Fruit fly (Drosophila melanogaster) whole organism, embryonic: ENCODE results near the gene Dcps.
A peak's percentile ranks its signal among the peaks of the same experiment; 100 is the strongest.

Source experiments
- Asciz ChIP-seq: fragments of 200-800 bp; sonication (Bioruptor generic); optimal IDR thresholded peaks from 2 replicates; lab custom pipeline; 2017; ENCODE audit warnings: missing biosample characterization, mild to moderate bottlenecking, missing genetic modification characterization, missing genetic modification reagents
- Atf-2 ChIP-seq: fragments of 200-800 bp; sonication (Bioruptor generic); optimal IDR thresholded peaks from 2 replicates; lab custom pipeline; 2016; ENCODE audit warnings: missing biosample characterization, missing genetic modification characterization
- B-H2 ChIP-seq: fragments of 200-800 bp; sonication (Bioruptor generic); optimal IDR thresholded peaks from 2 replicates; lab custom pipeline; 2018; ENCODE audit warnings: missing biosample characterization, mild to moderate bottlenecking, missing genetic modification characterization
- CG10147 ChIP-seq: fragments of 200-800 bp; sonication (Bioruptor generic); optimal IDR thresholded peaks from 2 replicates; lab custom pipeline; 2019; ENCODE audit warnings: missing biosample characterization, mild to moderate bottlenecking, missing genetic modification characterization, moderate library complexity
- CG11093 ChIP-seq: fragments of 200-800 bp; sonication (Bioruptor generic); IDR thresholded peaks from 3 replicates; pipeline ENCODE4 v1.3.6; 2022; ENCODE audit warnings: missing biosample characterization, missing genetic modification characterization
- CG12769 ChIP-seq: fragments of 200-800 bp; sonication (Bioruptor generic); optimal IDR thresholded peaks from 2 replicates; lab custom pipeline; 2019; ENCODE audit warnings: missing biosample characterization, mild to moderate bottlenecking, missing genetic modification characterization, moderate library complexity
- CG14965 ChIP-seq: fragments of 200-800 bp; sonication (Bioruptor generic); optimal IDR thresholded peaks from 2 replicates; lab custom pipeline; 2016; ENCODE audit warnings: missing biosample characterization, missing genetic modification characterization, borderline replicate concordance
- CG1603 ChIP-seq: fragments of 200-800 bp; sonication (Bioruptor generic); optimal IDR thresholded peaks from 2 replicates; lab custom pipeline; 2019; ENCODE audit warnings: missing biosample characterization, mild to moderate bottlenecking, missing genetic modification characterization, moderate library complexity
- CG1647 ChIP-seq: fragments of 200-800 bp; sonication (Bioruptor generic); optimal IDR thresholded peaks from 3 replicates; lab custom pipeline; 2016; ENCODE audit warnings: missing biosample characterization, missing genetic modification characterization
- CG17186 ChIP-seq: fragments of 200-800 bp; sonication (Bioruptor generic); optimal IDR thresholded peaks from 3 replicates; lab custom pipeline; 2017; ENCODE audit warnings: missing biosample characterization, missing genetic modification reagents, missing genetic modification characterization
- CG1832 ChIP-seq: fragments of 200-800 bp; sonication (Bioruptor generic); optimal IDR thresholded peaks from 2 replicates; lab custom pipeline; 2017; ENCODE audit warnings: missing biosample characterization, mild to moderate bottlenecking, missing genetic modification characterization, inconsistent platforms
- CG2712 ChIP-seq: fragments of 200-800 bp; optimal IDR thresholded peaks from 3 replicates; lab custom pipeline; 2019; ENCODE audit warnings: missing biosample characterization, mild to moderate bottlenecking, missing genetic modification characterization, moderate library complexity
- CG30403 ChIP-seq: fragments of 200-800 bp; sonication (Bioruptor generic); optimal IDR thresholded peaks from 3 replicates; lab custom pipeline; 2016; ENCODE audit warnings: missing biosample characterization, missing genetic modification characterization
- CG34224 ChIP-seq: fragments of 200-800 bp; sonication (Bioruptor generic); IDR thresholded peaks from 3 replicates; pipeline ENCODE4 v1.3.6; 2022; ENCODE audit warnings: missing biosample characterization, missing genetic modification characterization; ENCODE audit not compliant: partially characterized antibody
- CG3995 ChIP-seq: fragments of 200-800 bp; sonication (Bioruptor generic); optimal IDR thresholded peaks from 3 replicates; lab custom pipeline; 2016; ENCODE audit warnings: missing biosample characterization, missing genetic modification characterization
- CG4854 ChIP-seq: fragments of 200-800 bp; sonication (Bioruptor generic); optimal IDR thresholded peaks from 2 replicates; lab custom pipeline; 2016; ENCODE audit warnings: missing biosample characterization, missing genetic modification characterization, inconsistent platforms
- CG5953 ChIP-seq: fragments of 200-800 bp; sonication (Bioruptor generic); IDR thresholded peaks from 2 replicates; pipeline ENCODE4 v1.3.6; 2022; ENCODE audit warnings: missing biosample characterization, missing genetic modification characterization
- CG8765 ChIP-seq: fragments of 200-800 bp; sonication (Bioruptor generic); IDR thresholded peaks from 2 replicates; pipeline ENCODE4 v1.3.6; 2022; ENCODE audit warnings: missing biosample characterization, missing genetic modification characterization
- CG9797 ChIP-seq: fragments of 200-800 bp; sonication (Bioruptor generic); optimal IDR thresholded peaks from 3 replicates; lab custom pipeline; 2018; ENCODE audit warnings: missing biosample characterization, mild to moderate bottlenecking, missing genetic modification characterization
- Dref ChIP-seq: fragments of 200-800 bp; sonication (Bioruptor generic); IDR thresholded peaks from 2 replicates; pipeline ENCODE4 v1.3.6; 2022; ENCODE audit warnings: missing biosample characterization, missing genetic modification characterization
- H15 ChIP-seq: fragments of 200-800 bp; sonication (Bioruptor generic); IDR thresholded peaks from 3 replicates; pipeline ENCODE4 v1.3.6; 2022; ENCODE audit warnings: missing biosample characterization, missing genetic modification characterization
- MESR4 ChIP-seq: fragments of 200-800 bp; sonication (Bioruptor generic); optimal IDR thresholded peaks from 2 replicates; lab custom pipeline; 2018; ENCODE audit warnings: missing biosample characterization, mild to moderate bottlenecking, missing genetic modification characterization, moderate library complexity
- Meics ChIP-seq: fragments of 200-800 bp; sonication (Bioruptor generic); optimal IDR thresholded peaks from 2 replicates; lab custom pipeline; 2017; ENCODE audit warnings: missing biosample characterization, mild to moderate bottlenecking, missing genetic modification characterization
- Mrtf ChIP-seq: fragments of 200-800 bp; sonication (Bioruptor generic); IDR thresholded peaks from 3 replicates; pipeline ENCODE4 v1.3.6; 2022; ENCODE audit warnings: missing biosample characterization, missing genetic modification characterization
- NK7.1 ChIP-seq: fragments of 200-800 bp; sonication (Bioruptor generic); optimal IDR thresholded peaks from 3 replicates; lab custom pipeline; 2016; ENCODE audit warnings: missing biosample characterization, missing genetic modification characterization
- Nf-YA ChIP-seq: fragments of 200-800 bp; sonication (Bioruptor generic); IDR thresholded peaks from 2 replicates; pipeline ENCODE4 v1.3.6; 2022; ENCODE audit warnings: missing biosample characterization, missing genetic modification characterization
- Side ChIP-seq: fragments of 200-800 bp; sonication (Bioruptor generic); optimal IDR thresholded peaks from 2 replicates; lab custom pipeline; 2016; ENCODE audit warnings: missing biosample characterization, missing genetic modification characterization
- Trl ChIP-seq, 3 experiments: fragments of >200 bp in 2 of 3; fragments of 200-800 bp in 1 of 3; sonication (Bioruptor generic) in 1 of 3; optimal IDR thresholded peaks; 2 replicates in 1 of 3; 3 replicates in 2 of 3; lab custom pipeline; 2016 to 2017; ENCODE audit warnings: missing biosample characterization in 1 of 3, missing genetic modification characterization in 1 of 3
- Xbp1 ChIP-seq: fragments of 200-800 bp; sonication (Bioruptor generic); optimal IDR thresholded peaks from 3 replicates; lab custom pipeline; 2016; ENCODE audit warnings: missing biosample characterization, mild to moderate bottlenecking, missing genetic modification characterization
- ash1 ChIP-seq: fragments of 200-800 bp; sonication (Bioruptor generic); optimal IDR thresholded peaks from 2 replicates; lab custom pipeline; 2018; ENCODE audit warnings: missing biosample characterization, mild to moderate bottlenecking, missing genetic modification characterization
- caup ChIP-seq: fragments of 200-800 bp; sonication (Bioruptor generic); optimal IDR thresholded peaks from 3 replicates; lab custom pipeline; 2017; ENCODE audit warnings: missing biosample characterization, mild to moderate bottlenecking, missing genetic modification characterization, moderate library complexity; ENCODE audit not compliant: severe bottlenecking
- crc ChIP-seq: fragments of 200-800 bp; sonication (Bioruptor generic); optimal IDR thresholded peaks from 2 replicates; lab custom pipeline; 2016; ENCODE audit warnings: missing biosample characterization, missing genetic modification characterization
- crol ChIP-seq: fragments of 200-800 bp; sonication (Bioruptor generic); IDR thresholded peaks from 2 replicates; pipeline ENCODE4 v1.3.6; 2022; ENCODE audit warnings: missing biosample characterization, missing genetic modification characterization
- crp ChIP-seq, 2 experiments: fragments of 200-800 bp; sonication (Bioruptor generic); optimal IDR thresholded peaks; 2 replicates in 1 of 2; 3 replicates in 1 of 2; lab custom pipeline; 2017; ENCODE audit warnings: missing biosample characterization in 2 of 2, missing genetic modification characterization in 2 of 2, mild to moderate bottlenecking in 1 of 2, moderate library complexity in 1 of 2
- dan ChIP-seq: fragments of 200-800 bp; sonication (Bioruptor generic); IDR thresholded peaks from 2 replicates; pipeline ENCODE4 v1.3.6; 2022; ENCODE audit warnings: missing biosample characterization, missing genetic modification characterization
- dmrt11E ChIP-seq: fragments of 200-800 bp; sonication (Bioruptor generic); optimal IDR thresholded peaks from 3 replicates; lab custom pipeline; 2018; ENCODE audit warnings: missing biosample characterization, mild to moderate bottlenecking, missing genetic modification characterization, moderate library complexity
- dpn ChIP-seq, 2 experiments: fragments of 200-800 bp; sonication (Bioruptor generic); optimal IDR thresholded peaks; 3 replicates each; lab custom pipeline; 2016; ENCODE audit warnings: missing biosample characterization in 2 of 2, missing genetic modification characterization in 2 of 2
- dysf ChIP-seq: fragments of 200-800 bp; sonication (Bioruptor generic); IDR thresholded peaks from 3 replicates; pipeline ENCODE4 v1.3.6; 2022; ENCODE audit warnings: missing biosample characterization, missing genetic modification characterization
- en ChIP-seq: fragments of 200-800 bp; sonication (Bioruptor generic); optimal IDR thresholded peaks from 2 replicates; lab custom pipeline; 2016; ENCODE audit warnings: missing biosample characterization, missing genetic modification characterization
- ftz-f1 ChIP-seq: fragments of 200-800 bp; sonication (Bioruptor generic); optimal IDR thresholded peaks from 2 replicates; lab custom pipeline; 2016; ENCODE audit warnings: missing biosample characterization, missing genetic modification characterization
- gem ChIP-seq: fragments of 200-800 bp; sonication (Bioruptor generic); optimal IDR thresholded peaks from 2 replicates; lab custom pipeline; 2019; ENCODE audit warnings: missing biosample characterization, mild to moderate bottlenecking, missing genetic modification characterization, moderate library complexity
- inv ChIP-seq: fragments of 200-800 bp; sonication (Bioruptor generic); IDR thresholded peaks from 2 replicates; pipeline ENCODE4 v1.3.6; 2022; ENCODE audit warnings: missing biosample characterization, missing genetic modification characterization; ENCODE audit not compliant: partially characterized antibody
- klu ChIP-seq: fragments of 200-800 bp; sonication (Bioruptor generic); IDR thresholded peaks from 2 replicates; pipeline ENCODE4 v1.3.6; 2022; ENCODE audit warnings: missing biosample characterization, missing genetic modification characterization
- lilli ChIP-seq: fragments of 200-800 bp; sonication (Bioruptor generic); optimal IDR thresholded peaks from 3 replicates; lab custom pipeline; 2016; ENCODE audit warnings: missing biosample characterization, missing genetic modification characterization
- odd ChIP-seq: fragments of 200-800 bp; sonication (Bioruptor generic); optimal IDR thresholded peaks from 2 replicates; lab custom pipeline; 2017; ENCODE audit warnings: missing biosample characterization, mild to moderate bottlenecking, missing genetic modification characterization
- pum ChIP-seq: fragments of 200-800 bp; sonication (Bioruptor generic); optimal IDR thresholded peaks from 2 replicates; lab custom pipeline; 2016; ENCODE audit warnings: missing biosample characterization, missing genetic modification characterization
- sd ChIP-seq: fragments of 200-800 bp; sonication (Bioruptor generic); optimal IDR thresholded peaks from 3 replicates; lab custom pipeline; 2018; ENCODE audit warnings: missing biosample characterization, mild to moderate bottlenecking, missing genetic modification characterization, moderate library complexity
- stwl ChIP-seq: fragments of 200-800 bp; sonication (Bioruptor generic); optimal IDR thresholded peaks from 3 replicates; lab custom pipeline; 2018; ENCODE audit warnings: missing biosample characterization, mild to moderate bottlenecking, missing genetic modification characterization, moderate library complexity
- tio ChIP-seq: fragments of 200-800 bp; sonication (Bioruptor generic); optimal IDR thresholded peaks from 2 replicates; lab custom pipeline; 2017; ENCODE audit warnings: missing biosample characterization, missing genetic modification characterization, inconsistent platforms
- zfh1 ChIP-seq: fragments of 200-800 bp; sonication (Bioruptor generic); IDR thresholded peaks from 3 replicates; pipeline ENCODE4 v1.3.6; 2022; ENCODE audit warnings: missing biosample characterization, missing genetic modification characterization

Gene Dcps

DNA sequence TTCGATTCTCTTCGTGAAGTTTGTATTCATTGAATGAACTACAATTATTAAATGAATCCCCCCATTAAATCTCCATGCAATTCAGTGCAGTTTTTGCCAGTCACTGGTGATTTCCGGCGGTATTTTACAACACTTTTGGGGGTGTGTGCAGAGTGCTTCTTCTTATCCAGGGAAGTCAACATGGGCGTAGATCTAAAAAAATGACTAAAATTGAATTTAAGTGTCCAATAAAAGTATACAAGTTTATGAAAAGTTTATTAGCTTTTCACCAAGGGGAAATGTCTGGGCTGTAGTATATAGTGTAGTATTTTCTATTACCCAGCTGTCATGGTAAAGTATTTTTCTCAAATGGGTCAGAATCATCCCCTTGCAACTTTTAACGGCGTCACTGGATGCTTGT, 36.9 kb upstream of the Dcps start, which contains the start of gene Hpf1 (continued):
- TF ChIP-seq CG10147 (GFP tag; lab: Kevin White, UChicago), result peak; percentile 98
- TF ChIP-seq lilli (GFP tag; lab: Kevin White, UChicago), result peak; percentile 99
- peak; percentile 65 for TF ChIP-seq crol (GFP tag; lab: Robert Waterston, UW)
- TF ChIP-seq CG2712 (tag; lab: Kevin White, UChicago), result peak; percentile 98
- TF ChIP-seq CG3995 (GFP tag; lab: Kevin White, UChicago), result peak; percentile 93
- peak; percentile 98 for TF ChIP-seq pum (GFP tag; lab: Kevin White, UChicago)
- peak; percentile 99 for TF ChIP-seq Xbp1 (GFP tag; lab: Kevin White, UChicago)
- peak; percentile 29 for TF ChIP-seq CG9797 (GFP tag; lab: Kevin White, UChicago)
- peak; percentile 98 for TF ChIP-seq CG1647 (GFP tag; lab: Kevin White, UChicago)
- TF ChIP-seq Trl (optimal IDR thresholded peaks at IDR 0.05; lab: Kevin White, UChicago), result no peak
- peak; percentile 99 for TF ChIP-seq Trl (GFP tag; optimal IDR thresholded peaks at IDR 0.05; lab: Kevin White, UChicago)
- TF ChIP-seq Side (GFP tag; lab: Kevin White, UChicago), result peak; percentile 98
- peak; percentile 99 for TF ChIP-seq dysf (GFP tag; lab: Robert Waterston, UW)
- TF ChIP-seq dan (GFP tag; lab: Robert Waterston, UW), result peak; percentile 83
- TF ChIP-seq ash1 (GFP tag; lab: Kevin White, UChicago), result peak; percentile 85
- TF ChIP-seq CG34224 (GFP tag; lab: Robert Waterston, UW), result no peak
- TF ChIP-seq crp (GFP tag; optimal IDR thresholded peaks at IDR 0.05; lab: Kevin White, UChicago), result peak in 1 of 2 experiments; percentile 69
- peak; percentile 97 for TF ChIP-seq NK7.1
- peak; percentile 98 for TF ChIP-seq zfh1
- TF ChIP-seq ftz-f1, result peak; percentile 72
- peak; percentile 99 for TF ChIP-seq Meics (GFP tag; lab: Kevin White, UChicago)
- no peak for TF ChIP-seq CG1832 (GFP tag; lab: Kevin White, UChicago)
- TF ChIP-seq dmrt11E (tag; lab: Kevin White, UChicago), result peak; percentile 96
- TF ChIP-seq CG8765 (GFP tag; lab: Robert Waterston, UW), result peak; percentile 94
- peak; percentile 93 for TF ChIP-seq CG5953
- peak; percentile 96 for TF ChIP-seq CG4854
- peak; percentile 98 for TF ChIP-seq CG11093 (GFP tag; lab: Robert Waterston, UW)
- peak; percentile 88 for TF ChIP-seq CG14965 (GFP tag; lab: Kevin White, UChicago)
- peak; percentile 99 for TF ChIP-seq dpn (GFP tag; optimal IDR thresholded peaks at IDR 0.05; lab: Kevin White, UChicago)
- peak; percentile 96 for TF ChIP-seq Asciz
- TF ChIP-seq Nf-YA (GFP tag; lab: Robert Waterston, UW), result peak; percentile 93
- peak; percentile 98 for TF ChIP-seq tio (GFP tag; lab: Kevin White, UChicago)
- TF ChIP-seq inv (GFP tag; lab: Robert Waterston, UW), result no peak
- peak; percentile 98 for TF ChIP-seq Atf-2 (GFP tag; lab: Kevin White, UChicago)
- peak; percentile 96 for TF ChIP-seq odd (GFP tag; lab: Kevin White, UChicago)
- peak; percentile 90 for TF ChIP-seq CG17186 (GFP tag; lab: Kevin White, UChicago)
- peak; percentile 96 for TF ChIP-seq klu
- peak; percentile 86 for TF ChIP-seq MESR4
- TF ChIP-seq gem, result peak; percentile 99
- peak; percentile 40; the same call in 1 of the 2 replicates for TF ChIP-seq Dref (GFP tag; lab: Robert Waterston, UW)
- TF ChIP-seq sd (tag; lab: Kevin White, UChicago), result peak; percentile 94
- peak; percentile 97 for TF ChIP-seq H15 (GFP tag; lab: Robert Waterston, UW)
- peak; percentile 97 for TF ChIP-seq Mrtf (GFP tag; lab: Robert Waterston, UW)
- peak; percentile 97 for TF ChIP-seq crc
- peak; percentile 97 for TF ChIP-seq B-H2
- TF ChIP-seq stwl (tag; lab: Kevin White, UChicago), result peak; percentile 86
- peak; percentile 99 for TF ChIP-seq CG30403 (GFP tag; lab: Kevin White, UChicago)
- TF ChIP-seq en (GFP tag; lab: Kevin White, UChicago), result peak; percentile 96
- peak; percentile 97 for TF ChIP-seq CG1603 (tag; lab: Kevin White, UChicago)
- peak; percentile 98 for TF ChIP-seq caup (GFP tag; lab: Kevin White, UChicago)
- peak; percentile 99 for TF ChIP-seq CG12769
